Fruit fly (Drosophila melanogaster) whole organism, embryonic: ENCODE results near the gene eIF4E5.

Experiments
- Atf3 ChIP-seq: fragments of 200-800 bp; sonication (Bioruptor generic); optimal IDR thresholded peaks from 3 replicates; lab custom pipeline; 2016; ENCODE audit warnings: missing biosample characterization, missing genetic modification characterization
- CG10321 ChIP-seq: fragments of 200-800 bp; sonication (Bioruptor generic); IDR thresholded peaks from 2 replicates; pipeline ENCODE4 v1.3.6; 2022; ENCODE audit warnings: missing biosample characterization, missing genetic modification characterization
- CG17359 ChIP-seq: fragments of 200-800 bp; sonication (Bioruptor generic); optimal IDR thresholded peaks from 3 replicates; lab custom pipeline; 2018; ENCODE audit warnings: missing biosample characterization, mild to moderate bottlenecking, missing genetic modification characterization, moderate library complexity
- CG18619 ChIP-seq: fragments of 200-800 bp; sonication (Bioruptor generic); optimal IDR thresholded peaks from 3 replicates; lab custom pipeline; 2017; ENCODE audit warnings: missing biosample characterization, mild to moderate bottlenecking, missing genetic modification characterization
- CG2116 ChIP-seq: fragments of 200-800 bp; sonication (Bioruptor generic); optimal IDR thresholded peaks from 3 replicates; lab custom pipeline; 2018; ENCODE audit warnings: missing biosample characterization, mild to moderate bottlenecking, missing genetic modification characterization
- CG30020 ChIP-seq: fragments of 200-800 bp; optimal IDR thresholded peaks from 2 replicates; lab custom pipeline; 2019; ENCODE audit warnings: missing biosample characterization, mild to moderate bottlenecking, missing genetic modification characterization, moderate library complexity
- CG30403 ChIP-seq: fragments of 200-800 bp; sonication (Bioruptor generic); optimal IDR thresholded peaks from 3 replicates; lab custom pipeline; 2016; ENCODE audit warnings: missing biosample characterization, missing genetic modification characterization
- CG34376 ChIP-seq: fragments of 200-800 bp; sonication (Bioruptor generic); optimal IDR thresholded peaks from 2 replicates; lab custom pipeline; 2018; ENCODE audit warnings: missing biosample characterization, mild to moderate bottlenecking, missing genetic modification characterization
- CG4730 ChIP-seq: fragments of 200-800 bp; sonication (Bioruptor generic); IDR thresholded peaks from 2 replicates; pipeline ENCODE4 v1.3.6; 2022; ENCODE audit warnings: missing biosample characterization, missing genetic modification characterization
- CG6254 ChIP-seq: fragments of 200-800 bp; sonication (Bioruptor generic); optimal IDR thresholded peaks from 3 replicates; lab custom pipeline; 2017; ENCODE audit warnings: mild to moderate bottlenecking, missing biosample characterization, missing genetic modification reagents, missing genetic modification characterization
- CG8359 ChIP-seq: fragments of 200-800 bp; sonication (Bioruptor generic); optimal IDR thresholded peaks from 2 replicates; lab custom pipeline; 2017; ENCODE audit warnings: missing biosample characterization, mild to moderate bottlenecking, missing genetic modification characterization, borderline replicate concordance
- HLH3B ChIP-seq: fragments of 200-800 bp; sonication (Bioruptor generic); IDR thresholded peaks from 2 replicates; pipeline ENCODE4 v1.3.6; 2022; ENCODE audit warnings: missing biosample characterization, missing genetic modification characterization
- Hey ChIP-seq: fragments of 200-800 bp; sonication (Bioruptor generic); optimal IDR thresholded peaks from 3 replicates; lab custom pipeline; 2018; ENCODE audit warnings: missing biosample characterization, mild to moderate bottlenecking, missing genetic modification characterization
- NC2β ChIP-seq: fragments of 200-800 bp; sonication (Bioruptor generic); optimal IDR thresholded peaks from 2 replicates; lab custom pipeline; 2016; ENCODE audit warnings: missing biosample characterization, missing genetic modification characterization
- Scr ChIP-seq: fragments of 200-800 bp; sonication (Bioruptor generic); IDR thresholded peaks from 2 replicates; pipeline ENCODE4 v1.3.6; 2022; ENCODE audit warnings: missing biosample characterization, missing genetic modification characterization; ENCODE audit not compliant: partially characterized antibody
- ewg ChIP-seq: fragments of 200-800 bp; sonication (Bioruptor generic); optimal IDR thresholded peaks from 3 replicates; lab custom pipeline; 2017; ENCODE audit warnings: mild to moderate bottlenecking, missing biosample characterization, missing genetic modification reagents, missing genetic modification characterization
- exex ChIP-seq: fragments of 200-800 bp; sonication (Bioruptor generic); optimal IDR thresholded peaks from 4 replicates; lab custom pipeline; 2018; ENCODE audit warnings: missing biosample characterization, mild to moderate bottlenecking, missing genetic modification characterization, moderate library complexity
- fu2 ChIP-seq: fragments of 200-800 bp; sonication (Bioruptor generic); optimal IDR thresholded peaks from 2 replicates; lab custom pipeline; 2016; ENCODE audit warnings: missing biosample characterization, missing genetic modification characterization
- grn ChIP-seq: fragments of 200-800 bp; sonication (Bioruptor generic); optimal IDR thresholded peaks from 3 replicates; lab custom pipeline; 2017; ENCODE audit warnings: missing biosample characterization, missing genetic modification characterization
- gt ChIP-seq: fragments of 200-800 bp; sonication (Bioruptor generic); IDR thresholded peaks from 2 replicates; pipeline ENCODE4 v1.3.6; 2022; ENCODE audit warnings: missing biosample characterization, missing genetic modification characterization
- luna ChIP-seq: fragments of 200-800 bp; sonication (Bioruptor generic); optimal IDR thresholded peaks from 2 replicates; lab custom pipeline; 2016; ENCODE audit warnings: missing biosample characterization, missing genetic modification characterization
- mam ChIP-seq: fragments of 200-800 bp; sonication (Bioruptor generic); optimal IDR thresholded peaks from 3 replicates; lab custom pipeline; 2016; ENCODE audit warnings: missing biosample characterization, missing genetic modification characterization
- mirr ChIP-seq: fragments of 200-800 bp; sonication (Bioruptor generic); optimal IDR thresholded peaks from 3 replicates; lab custom pipeline; 2018; ENCODE audit warnings: missing biosample characterization, mild to moderate bottlenecking, missing genetic modification characterization
- pita ChIP-seq: fragments of 200-800 bp; sonication (Bioruptor generic); optimal IDR thresholded peaks from 2 replicates; lab custom pipeline; 2017; ENCODE audit warnings: missing biosample characterization, mild to moderate bottlenecking, missing genetic modification characterization
- pros ChIP-seq: fragments of 200-800 bp; sonication (Bioruptor generic); optimal IDR thresholded peaks from 3 replicates; lab custom pipeline; 2019; ENCODE audit warnings: missing biosample characterization, mild to moderate bottlenecking, missing genetic modification characterization, moderate library complexity
- repo ChIP-seq: fragments of 200-800 bp; sonication (Bioruptor generic); optimal IDR thresholded peaks from 2 replicates; lab custom pipeline; 2016; ENCODE audit warnings: missing biosample characterization, missing genetic modification characterization
- sens-2 ChIP-seq: fragments of 200-800 bp; sonication (Bioruptor generic); IDR thresholded peaks from 2 replicates; pipeline ENCODE4 v1.3.6; 2022; ENCODE audit warnings: missing biosample characterization, missing genetic modification characterization
- sug ChIP-seq: fragments of 200-800 bp; optimal IDR thresholded peaks from 2 replicates; lab custom pipeline; 2019; ENCODE audit warnings: missing biosample characterization, mild to moderate bottlenecking, missing genetic modification characterization, moderate library complexity
- wor ChIP-seq: fragments of 200-800 bp; sonication (Bioruptor generic); IDR thresholded peaks from 2 replicates; pipeline ENCODE4 v1.3.6; 2022; ENCODE audit warnings: missing biosample characterization, missing genetic modification characterization
- zf30C ChIP-seq: fragments of 200-800 bp; sonication (Bioruptor generic); optimal IDR thresholded peaks from 3 replicates; lab custom pipeline; 2018; ENCODE audit warnings: missing biosample characterization, mild to moderate bottlenecking, missing genetic modification characterization
- zfh1 ChIP-seq: fragments of 200-800 bp; sonication (Bioruptor generic); IDR thresholded peaks from 3 replicates; pipeline ENCODE4 v1.3.6; 2022; ENCODE audit warnings: missing biosample characterization, missing genetic modification characterization

The eIF4E5 gene

dm6 chr3L:7943950-7944349, 49.3 kb downstream of the eIF4E5 start:
- TF ChIP-seq zfh1 (GFP tag; lab: Robert Waterston, UW) (no peak), pros (GFP tag; lab: Kevin White, UChicago) (no peak), CG8359 (GFP tag; lab: Kevin White, UChicago) (no peak), HLH3B (GFP tag; lab: Robert Waterston, UW) (no peak), CG6254 (GFP tag; lab: Kevin White, UChicago) (no peak), repo (GFP tag; lab: Kevin White, UChicago) (no peak), gt (no peak), mirr (GFP tag; lab: Kevin White, UChicago) (peak; percentile 77), CG18619 (GFP tag; lab: Kevin White, UChicago) (no peak), CG34376 (GFP tag; lab: Kevin White, UChicago) (peak; percentile 2), Hey (tag; lab: Kevin White, UChicago) (no peak), sug (tag; lab: Kevin White, UChicago) (peak; percentile 44), mam (GFP tag; lab: Kevin White, UChicago) (no peak), CG4730 (GFP tag; lab: Robert Waterston, UW) (no peak), pita (no peak), NC2β (GFP tag; lab: Kevin White, UChicago) (no peak), CG30020 (no peak), Atf3 (GFP tag; lab: Kevin White, UChicago) (no peak), CG10321 (GFP tag; lab: Robert Waterston, UW) (no peak), exex (peak; percentile 100), CG30403 (GFP tag; lab: Kevin White, UChicago) (no peak), CG17359 (tag; lab: Kevin White, UChicago) (no peak), wor (GFP tag; lab: Robert Waterston, UW) (no peak), grn (peak; percentile 8), sens-2 (GFP tag; lab: Robert Waterston, UW) (no peak), fu2 (GFP tag; lab: Kevin White, UChicago) (no peak), ewg (GFP tag; lab: Kevin White, UChicago) (no peak), zf30C (GFP tag; lab: Kevin White, UChicago) (no peak), Scr (GFP tag; lab: Robert Waterston, UW) (no peak), CG2116 (GFP tag; lab: Kevin White, UChicago) (no peak), luna (no peak)
